Worm (Caenorhabditis elegans) whole organism, L4/young adult: ENCODE data around the gene F10D2.10.

Experiments used
- dao-5 ChIP-seq: sonication (generic microtip); optimal IDR thresholded peaks from 2 replicates; lab custom pipeline; 2016; ENCODE audit warnings: missing genotype, missing genetic modification characterization, moderate library complexity, missing compliant biosample characterization
- him-1 ChIP-seq: sonication (generic microtip); optimal IDR thresholded peaks from 2 replicates; lab custom pipeline; 2016; ENCODE audit warnings: missing genotype, missing genetic modification reagents, missing genetic modification characterization, missing compliant biosample characterization

DNA sequence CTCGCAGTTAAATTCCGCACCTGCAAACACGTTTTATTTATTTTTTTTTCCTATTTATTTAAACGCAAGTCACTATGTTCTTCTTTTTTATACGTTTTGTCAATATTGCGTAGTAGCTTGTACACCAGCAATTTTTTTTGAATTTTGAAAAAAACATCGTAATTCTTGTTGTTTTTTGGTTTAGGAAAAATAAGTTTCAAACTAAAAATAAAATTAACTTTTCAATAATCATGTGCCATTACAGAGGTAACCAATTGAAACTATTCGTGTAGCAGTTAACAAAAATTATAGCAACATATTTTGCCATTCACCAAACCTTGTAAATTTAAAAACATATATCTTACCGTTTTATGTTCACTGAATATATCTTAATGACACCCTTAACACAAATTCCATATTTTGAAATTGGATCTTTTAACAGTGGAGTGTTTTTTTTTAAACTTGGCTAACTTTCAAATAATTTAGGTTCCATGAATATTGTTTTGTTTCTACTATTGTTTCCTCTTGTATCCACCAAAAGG, 32.7 kb downstream of the F10D2.10 start, which contains the start of gene lmd-5:
- no peak for TF ChIP-seq him-1
- no peak for TF ChIP-seq dao-5 (tag; lab: Kevin White, UChicago)
